Fruit fly (Drosophila melanogaster): Measurements from ENCODE around the gene ssp.

DNA sequence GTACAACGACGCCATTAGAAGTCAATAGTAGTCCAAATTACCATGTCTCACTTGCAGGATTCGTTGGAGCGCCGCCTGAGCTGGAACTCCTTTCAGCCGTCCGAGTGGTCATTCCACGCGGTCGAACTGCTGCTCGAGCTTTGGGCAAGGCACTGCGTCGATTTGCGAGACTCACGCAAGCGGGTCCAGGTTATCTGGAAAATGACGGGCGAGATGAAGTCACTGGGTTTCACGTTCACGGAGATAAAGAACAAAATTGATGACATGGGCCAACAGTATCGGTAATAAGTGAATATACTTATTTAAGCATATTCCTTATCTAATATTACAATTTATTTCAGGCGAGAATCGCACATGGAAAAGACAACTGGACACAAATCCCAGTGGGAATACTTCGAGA lies 574 bp downstream of the ssp start:
- no peak for TF ChIP-seq CG8478 (optimal IDR thresholded peaks at IDR 0.05)
- no peak for TF ChIP-seq CTCF (optimal IDR thresholded peaks at IDR 0.05)
